Fruit fly (Drosophila melanogaster): ENCODE results near the gene vret.

Gene vret

DNA sequence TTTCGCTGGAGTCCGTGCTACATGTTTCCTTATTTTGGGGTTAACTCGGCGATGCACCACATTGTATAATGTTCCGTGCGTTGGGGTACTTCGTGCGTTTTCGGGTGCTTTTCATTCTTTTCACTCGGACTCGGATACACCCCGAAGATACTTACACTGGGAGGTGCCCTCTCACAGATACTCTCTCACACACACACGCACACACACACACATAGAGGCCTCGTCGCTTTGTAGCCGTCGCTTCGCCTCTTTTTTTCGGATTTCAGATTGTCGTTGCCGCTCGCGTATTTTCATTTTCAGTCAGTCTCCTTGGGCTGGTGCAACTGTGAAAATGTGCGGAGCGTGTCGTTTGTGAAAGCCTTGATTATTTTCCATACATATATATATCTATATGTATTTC, 36.0 kb upstream of the vret start (continued):
- peak; percentile 28 for TF ChIP-seq CG12219 (GFP tag; optimal IDR thresholded peaks at IDR 0.05)
- no peak for TF ChIP-seq danr (GFP tag; IDR thresholded peaks at IDR 0.05)
- no peak for TF ChIP-seq CG15073 (GFP tag; optimal IDR thresholded peaks at IDR 0.05)
- TF ChIP-seq Gug (GFP tag; IDR thresholded peaks at IDR 0.05), result no peak
- peak; percentile 33 for TF ChIP-seq E2f2 (GFP tag; IDR thresholded peaks at IDR 0.05)
- TF ChIP-seq CG32767 (GFP tag; IDR thresholded peaks at IDR 0.05), result no peak
- TF ChIP-seq vvl (GFP tag; IDR thresholded peaks at IDR 0.05), result peak; percentile 48; the same call in 1 of the 2 replicates
- TF ChIP-seq zfh2 (GFP tag; optimal IDR thresholded peaks at IDR 0.05), result no peak
- peak; percentile 67; the same call in 1 of the 2 replicates for TF ChIP-seq sob (GFP tag; IDR thresholded peaks at IDR 0.05)
- TF ChIP-seq CG11093 (GFP tag; IDR thresholded peaks at IDR 0.05), result no peak
- 0 out of 3 replicates have a peak, but pooled peaks have one; percentile 37 for TF ChIP-seq zen2 (GFP tag; IDR thresholded peaks at IDR 0.05; ENCODE audit: partially characterized antibody)
- TF ChIP-seq CG11247 (GFP tag; IDR thresholded peaks at IDR 0.05), result 0 out of 2 replicates have a peak, but pooled peaks have one; percentile 11
- TF ChIP-seq cas (GFP tag; IDR thresholded peaks at IDR 0.05), result no peak
- peak; percentile 36; the same call in 2 of the 3 replicates for TF ChIP-seq Dbx (GFP tag; IDR thresholded peaks at IDR 0.05)
- TF ChIP-seq hbn (GFP tag; IDR thresholded peaks at IDR 0.05; ENCODE audit: partially characterized antibody), result no peak
- TF ChIP-seq CG7963 (GFP tag; IDR thresholded peaks at IDR 0.05; ENCODE audit: partially characterized antibody), result no peak
- TF ChIP-seq en (GFP tag; optimal IDR thresholded peaks at IDR 0.05), result no peak
- no peak for TF ChIP-seq NC2β (GFP tag; optimal IDR thresholded peaks at IDR 0.05)
- TF ChIP-seq CG4404 (GFP tag; IDR thresholded peaks at IDR 0.05), result no peak
- TF ChIP-seq D (optimal IDR thresholded peaks at IDR 0.05), result no peak
- TF ChIP-seq D (GFP tag; optimal IDR thresholded peaks at IDR 0.05), result no peak
- no peak for TF ChIP-seq CG5953 (GFP tag; IDR thresholded peaks at IDR 0.05)
- no peak for TF ChIP-seq Hr3 (GFP tag; optimal IDR thresholded peaks at IDR 0.05)
- TF ChIP-seq Xrp1 (GFP tag; IDR thresholded peaks at IDR 0.05), result peak; percentile 32
- no peak for TF ChIP-seq CG15601 (tag; optimal IDR thresholded peaks at IDR 0.05)
- TF ChIP-seq Optix (GFP tag; IDR thresholded peaks at IDR 0.05), result no peak; the same call in 2 of the 3 replicates
- TF ChIP-seq CG10431 (GFP tag; optimal IDR thresholded peaks at IDR 0.05), result no peak
- no peak for TF ChIP-seq CG4328 (GFP tag; optimal IDR thresholded peaks at IDR 0.05)
- no peak for TF ChIP-seq CG12942 (GFP tag; optimal IDR thresholded peaks at IDR 0.05)
- peak; percentile 9; the same call in 1 of the 2 replicates for TF ChIP-seq CG13287 (GFP tag; IDR thresholded peaks at IDR 0.05; ENCODE audit: partially characterized antibody)
- peak; percentile 7 for TF ChIP-seq CG17829 (tag; optimal IDR thresholded peaks at IDR 0.05)
- TF ChIP-seq maf-S (GFP tag; optimal IDR thresholded peaks at IDR 0.05), result no peak
- TF ChIP-seq CG18764 (GFP tag; optimal IDR thresholded peaks at IDR 0.05), result no peak
- TF ChIP-seq CG13424 (tag; optimal IDR thresholded peaks at IDR 0.05), result peak; percentile 2
- TF ChIP-seq pb (GFP tag; optimal IDR thresholded peaks at IDR 0.05), result no peak
- TF ChIP-seq tgo (GFP tag; IDR thresholded peaks at IDR 0.05), result no peak
- TF ChIP-seq ac (GFP tag; optimal IDR thresholded peaks at IDR 0.05), result no peak
- TF ChIP-seq sug (tag; optimal IDR thresholded peaks at IDR 0.05), result peak; percentile 5
- peak; percentile 91 for TF ChIP-seq chinmo (GFP tag; IDR thresholded peaks at IDR 0.05; ENCODE audit: partially characterized antibody)
- no peak for TF ChIP-seq CG8290 (GFP tag; optimal IDR thresholded peaks at IDR 0.05)
- no peak for TF ChIP-seq CG8290 (tag; optimal IDR thresholded peaks at IDR 0.05)
- no peak for TF ChIP-seq da (GFP tag; optimal IDR thresholded peaks at IDR 0.05)
- no peak for TF ChIP-seq CG17802 (tag; optimal IDR thresholded peaks at IDR 0.05)
- TF ChIP-seq CG17912 (GFP tag; optimal IDR thresholded peaks at IDR 0.05), result no peak
- peak; percentile 17 for TF ChIP-seq kah (GFP tag; optimal IDR thresholded peaks at IDR 0.05)
- no peak for TF ChIP-seq lilli (GFP tag; optimal IDR thresholded peaks at IDR 0.05)
- no peak; the same call in 2 of the 3 replicates for TF ChIP-seq Mrtf (GFP tag; IDR thresholded peaks at IDR 0.05)
- TF ChIP-seq nom (GFP tag; optimal IDR thresholded peaks at IDR 0.05), result peak; percentile 49
- TF ChIP-seq Chrac-16 (GFP tag; optimal IDR thresholded peaks at IDR 0.05), result no peak
- TF ChIP-seq CG31365 (tag; optimal IDR thresholded peaks at IDR 0.05), result no peak
- no peak for TF ChIP-seq lov (optimal IDR thresholded peaks at IDR 0.05)
- TF ChIP-seq lov (GFP tag; IDR thresholded peaks at IDR 0.05), result peak; percentile 54; the same call in 1 of the 3 replicates
- TF ChIP-seq CG7839 (tag; optimal IDR thresholded peaks at IDR 0.05), result no peak

Data from whole organism, embryonic.